Worm (Caenorhabditis elegans) whole organism, late embryonic: ENCODE measurements around the gene M01H9.3.

ENCODE experiments used
- ceh-19 ChIP-seq: fragments of 200-800 bp; sonication (Bioruptor generic); optimal IDR thresholded peaks from 2 replicates; lab custom pipeline; 2018; ENCODE audit warnings: mild to moderate bottlenecking, missing genetic modification characterization, missing compliant biosample characterization
- che-1 ChIP-seq: sonication (generic microtip); optimal IDR thresholded peaks from 2 replicates; lab custom pipeline; 2016; ENCODE audit warnings: mild to moderate bottlenecking, missing genetic modification characterization, missing compliant biosample characterization

M01H9.3 gene

ce11 chrIV:4422029-4422428, 54.8 kb downstream of the M01H9.3 start, which contains the start of gene clec-175 (continued):
- TF ChIP-seq che-1 (tag; lab: Kevin White, UChicago) (no peak), ceh-19 (GFP tag; lab: Kevin White, UChicago) (no peak)
